Fruit fly (Drosophila melanogaster) whole organism, embryonic: ENCODE results near the gene ftz-f1.

Experiments used
- BtbVII ChIP-seq: fragments of 200-800 bp; sonication (Bioruptor generic); optimal IDR thresholded peaks from 3 replicates; lab custom pipeline; 2017; ENCODE audit warnings: missing biosample characterization, mild to moderate bottlenecking, missing genetic modification characterization
- CG10431 ChIP-seq: fragments of 200-800 bp; sonication (Bioruptor generic); optimal IDR thresholded peaks from 3 replicates; lab custom pipeline; 2018; ENCODE audit warnings: missing biosample characterization, mild to moderate bottlenecking, missing genetic modification characterization
- CG10543 ChIP-seq: fragments of 200-800 bp; sonication (Bioruptor generic); optimal IDR thresholded peaks from 3 replicates; lab custom pipeline; 2017; ENCODE audit warnings: missing biosample characterization, mild to moderate bottlenecking, missing genetic modification characterization, moderate library complexity
- CG12071 ChIP-seq: fragments of 200-800 bp; sonication (Bioruptor generic); optimal IDR thresholded peaks from 3 replicates; lab custom pipeline; 2018; ENCODE audit warnings: missing biosample characterization, mild to moderate bottlenecking, missing genetic modification characterization
- CG14050 ChIP-seq: fragments of 200-800 bp; sonication (Bioruptor generic); IDR thresholded peaks from 3 replicates; pipeline ENCODE4 v1.3.6; 2022; ENCODE audit warnings: missing biosample characterization, missing genetic modification characterization
- CG1602 ChIP-seq: fragments of 200-800 bp; sonication (Bioruptor generic); optimal IDR thresholded peaks from 3 replicates; lab custom pipeline; 2016; ENCODE audit warnings: missing biosample characterization, missing genetic modification characterization
- CG17328 ChIP-seq: fragments of 200-800 bp; sonication (Bioruptor generic); IDR thresholded peaks from 2 replicates; pipeline ENCODE4 v1.3.6; 2022; ENCODE audit warnings: missing biosample characterization, missing genetic modification characterization
- CG18011 ChIP-seq: fragments of 200-800 bp; sonication (Bioruptor generic); optimal IDR thresholded peaks from 2 replicates; lab custom pipeline; 2017; ENCODE audit warnings: missing biosample characterization, missing genetic modification characterization, mild to moderate bottlenecking, moderate library complexity, missing genotype
- CG1832 ChIP-seq: fragments of 200-800 bp; sonication (Bioruptor generic); optimal IDR thresholded peaks from 2 replicates; lab custom pipeline; 2017; ENCODE audit warnings: missing biosample characterization, mild to moderate bottlenecking, missing genetic modification characterization, inconsistent platforms
- CG34422 ChIP-seq: fragments of 200-800 bp; sonication (Bioruptor generic); IDR thresholded peaks from 3 replicates; pipeline ENCODE4 v1.3.6; 2022; ENCODE audit warnings: missing biosample characterization, missing genetic modification characterization
- CG5180 ChIP-seq: fragments of 200-800 bp; sonication (Bioruptor generic); optimal IDR thresholded peaks from 3 replicates; lab custom pipeline; 2017; ENCODE audit warnings: missing biosample characterization, missing genetic modification characterization, mild to moderate bottlenecking, moderate library complexity, missing genetic modification reagents
- CG7987 ChIP-seq: fragments of 200-800 bp; sonication (Bioruptor generic); optimal IDR thresholded peaks from 2 replicates; lab custom pipeline; 2018; ENCODE audit warnings: missing biosample characterization, mild to moderate bottlenecking, missing genetic modification characterization, moderate library complexity
- CG8089 ChIP-seq: fragments of 200-800 bp; sonication (Bioruptor generic); optimal IDR thresholded peaks from 3 replicates; lab custom pipeline; 2016; ENCODE audit warnings: missing biosample characterization, missing genetic modification characterization
- CG8944 ChIP-seq: fragments of 200-800 bp; sonication (Bioruptor generic); optimal IDR thresholded peaks from 3 replicates; lab custom pipeline; 2016; ENCODE audit warnings: missing biosample characterization, missing genetic modification characterization
- CG9727 ChIP-seq: fragments of 200-800 bp; sonication (Bioruptor generic); optimal IDR thresholded peaks from 3 replicates; lab custom pipeline; 2017; ENCODE audit warnings: missing biosample characterization, mild to moderate bottlenecking, missing genetic modification characterization
- E2f2 ChIP-seq: fragments of 200-800 bp; sonication (Bioruptor generic); IDR thresholded peaks from 2 replicates; pipeline ENCODE4 v1.3.6; 2022; ENCODE audit warnings: missing biosample characterization, missing genetic modification characterization
- Eip74EF ChIP-seq, 2 experiments: fragments of 200-800 bp in 1 of 2; fragments of >200 bp in 1 of 2; sonication (Bioruptor generic) in 1 of 2; optimal IDR thresholded peaks; 2 replicates each; lab custom pipeline; 2017 to 2019; ENCODE audit warnings: missing biosample characterization in 2 of 2, missing genetic modification characterization in 2 of 2, mild to moderate bottlenecking in 1 of 2, moderate library complexity in 1 of 2
- Gsc ChIP-seq: fragments of 200-800 bp; sonication (Bioruptor generic); IDR thresholded peaks from 2 replicates; pipeline ENCODE4 v1.3.6; 2022; ENCODE audit warnings: missing biosample characterization, missing genetic modification characterization
- H15 ChIP-seq: fragments of 200-800 bp; sonication (Bioruptor generic); IDR thresholded peaks from 3 replicates; pipeline ENCODE4 v1.3.6; 2022; ENCODE audit warnings: missing biosample characterization, missing genetic modification characterization
- Hr3 ChIP-seq: fragments of 200-800 bp; sonication (Bioruptor generic); optimal IDR thresholded peaks from 3 replicates; lab custom pipeline; 2016; ENCODE audit warnings: missing biosample characterization, missing genetic modification characterization
- Hr78 ChIP-seq, 2 experiments: fragments of 200-800 bp in 1 of 2; fragments of >200 bp in 1 of 2; sonication (Bioruptor generic) in 1 of 2; optimal IDR thresholded peaks; 2 replicates each; lab custom pipeline; 2017 to 2019; ENCODE audit warnings: missing biosample characterization in 2 of 2, missing genetic modification characterization in 2 of 2, mild to moderate bottlenecking in 1 of 2, moderate library complexity in 1 of 2
- Hsf ChIP-seq: fragments of 200-800 bp; sonication (Bioruptor generic); optimal IDR thresholded peaks from 3 replicates; lab custom pipeline; 2016; ENCODE audit warnings: missing biosample characterization, missing genetic modification characterization
- Lpt ChIP-seq: fragments of >200 bp; optimal IDR thresholded peaks from 2 replicates; lab custom pipeline; 2018; ENCODE audit warnings: missing biosample characterization, missing genetic modification characterization
- Ravus ChIP-seq: fragments of 200-800 bp; sonication (Bioruptor generic); IDR thresholded peaks from 2 replicates; pipeline ENCODE4 v1.3.6; 2022; ENCODE audit warnings: missing biosample characterization, missing genetic modification characterization
- bowl ChIP-seq: fragments of 200-800 bp; sonication (Bioruptor generic); IDR thresholded peaks from 2 replicates; pipeline ENCODE4 v1.3.6; 2022; ENCODE audit warnings: missing biosample characterization, missing genetic modification characterization
- br ChIP-seq: fragments of >200 bp; optimal IDR thresholded peaks from 2 replicates; lab custom pipeline; 2017
- caup ChIP-seq: fragments of 200-800 bp; sonication (Bioruptor generic); optimal IDR thresholded peaks from 3 replicates; lab custom pipeline; 2017; ENCODE audit warnings: missing biosample characterization, mild to moderate bottlenecking, missing genetic modification characterization, moderate library complexity; ENCODE audit not compliant: severe bottlenecking
- cg ChIP-seq: fragments of 200-800 bp; sonication (Bioruptor generic); optimal IDR thresholded peaks from 3 replicates; lab custom pipeline; 2019; ENCODE audit warnings: missing biosample characterization, mild to moderate bottlenecking, missing genetic modification characterization, moderate library complexity
- chinmo ChIP-seq: fragments of 200-800 bp; sonication (Bioruptor generic); IDR thresholded peaks from 4 replicates; pipeline ENCODE4 v1.3.6; 2022; ENCODE audit warnings: missing biosample characterization, missing genetic modification characterization; ENCODE audit not compliant: partially characterized antibody
- dm ChIP-seq: fragments of 200-800 bp; sonication (Bioruptor generic); optimal IDR thresholded peaks from 3 replicates; lab custom pipeline; 2016; ENCODE audit warnings: missing biosample characterization, missing genetic modification characterization
- fd64A ChIP-seq: fragments of 200-800 bp; sonication (Bioruptor generic); optimal IDR thresholded peaks from 3 replicates; lab custom pipeline; 2018; ENCODE audit warnings: missing biosample characterization, mild to moderate bottlenecking, missing genetic modification characterization
- hkb ChIP-seq, 2 experiments: fragments of 200-800 bp in 1 of 2; fragments of >200 bp in 1 of 2; sonication (Bioruptor generic) in 1 of 2; IDR thresholded peaks in 1 of 2; optimal IDR thresholded peaks in 1 of 2; 2 replicates each; pipeline versions ENCODE4 v1.3.6 to Lab custom; 2017 to 2022; ENCODE audit warnings: missing biosample characterization in 1 of 2, missing genetic modification characterization in 1 of 2
- lab ChIP-seq: fragments of 200-800 bp; sonication (Bioruptor generic); optimal IDR thresholded peaks from 3 replicates; lab custom pipeline; 2017; ENCODE audit warnings: missing biosample characterization, missing genetic modification characterization, mild to moderate bottlenecking, moderate library complexity, missing genetic modification reagents
- nom ChIP-seq: fragments of 200-800 bp; sonication (Bioruptor generic); optimal IDR thresholded peaks from 2 replicates; lab custom pipeline; 2017; ENCODE audit warnings: missing biosample characterization, missing genetic modification characterization, mild to moderate bottlenecking, moderate library complexity, missing genetic modification reagents
- pan ChIP-seq, 4 experiments: fragments of >200 bp in 3 of 4; fragments of 200-800 bp in 1 of 4; sonication (Bioruptor generic) in 1 of 4; optimal IDR thresholded peaks in 3 of 4; IDR thresholded peaks in 1 of 4; 2 replicates each; pipeline versions ENCODE4 v1.3.6 to Lab custom; 2017 to 2022; ENCODE audit warnings: missing biosample characterization in 2 of 4, missing genetic modification characterization in 2 of 4, mixed read lengths in 1 of 4
- prd ChIP-seq, 3 experiments: fragments of >200 bp in 2 of 3; fragments of 200-800 bp in 1 of 3; sonication (Bioruptor generic) in 1 of 3; optimal IDR thresholded peaks in 2 of 3; IDR thresholded peaks in 1 of 3; 2 replicates in 2 of 3; 3 replicates in 1 of 3; pipeline versions ENCODE4 v1.3.6 to Lab custom; 2017 to 2022; ENCODE audit warnings: missing biosample characterization in 1 of 3, missing genetic modification characterization in 1 of 3
- rib ChIP-seq: fragments of 200-800 bp; sonication (Bioruptor generic); IDR thresholded peaks from 2 replicates; pipeline ENCODE4 v1.3.6; 2022; ENCODE audit warnings: missing biosample characterization, missing genetic modification characterization
- sd ChIP-seq: fragments of 200-800 bp; sonication (Bioruptor generic); optimal IDR thresholded peaks from 3 replicates; lab custom pipeline; 2018; ENCODE audit warnings: missing biosample characterization, mild to moderate bottlenecking, missing genetic modification characterization, moderate library complexity
- seq ChIP-seq: fragments of 200-800 bp; sonication (Bioruptor generic); IDR thresholded peaks from 2 replicates; pipeline ENCODE4 v1.3.6; 2022; ENCODE audit warnings: missing biosample characterization, missing genetic modification characterization
- sr ChIP-seq: fragments of 200-800 bp; sonication (Bioruptor generic); IDR thresholded peaks from 3 replicates; pipeline ENCODE4 v1.3.6; 2022; ENCODE audit warnings: missing biosample characterization, missing genetic modification characterization
- tap ChIP-seq: fragments of 200-800 bp; optimal IDR thresholded peaks from 3 replicates; lab custom pipeline; 2019; ENCODE audit warnings: missing biosample characterization, mild to moderate bottlenecking, missing genetic modification characterization, moderate library complexity
- trem ChIP-seq: fragments of 200-800 bp; optimal IDR thresholded peaks from 3 replicates; lab custom pipeline; 2019; ENCODE audit warnings: missing biosample characterization, mild to moderate bottlenecking, missing genetic modification characterization, moderate library complexity
- z ChIP-seq: fragments of 200-800 bp; sonication (Bioruptor generic); IDR thresholded peaks from 3 replicates; pipeline ENCODE4 v1.3.6; 2022; ENCODE audit warnings: missing biosample characterization, missing genetic modification characterization
- zen2 ChIP-seq: fragments of 200-800 bp; sonication (Bioruptor generic); IDR thresholded peaks from 3 replicates; pipeline ENCODE4 v1.3.6; 2022; ENCODE audit warnings: missing biosample characterization, missing genetic modification characterization; ENCODE audit not compliant: partially characterized antibody

ftz-f1 gene

DNA sequence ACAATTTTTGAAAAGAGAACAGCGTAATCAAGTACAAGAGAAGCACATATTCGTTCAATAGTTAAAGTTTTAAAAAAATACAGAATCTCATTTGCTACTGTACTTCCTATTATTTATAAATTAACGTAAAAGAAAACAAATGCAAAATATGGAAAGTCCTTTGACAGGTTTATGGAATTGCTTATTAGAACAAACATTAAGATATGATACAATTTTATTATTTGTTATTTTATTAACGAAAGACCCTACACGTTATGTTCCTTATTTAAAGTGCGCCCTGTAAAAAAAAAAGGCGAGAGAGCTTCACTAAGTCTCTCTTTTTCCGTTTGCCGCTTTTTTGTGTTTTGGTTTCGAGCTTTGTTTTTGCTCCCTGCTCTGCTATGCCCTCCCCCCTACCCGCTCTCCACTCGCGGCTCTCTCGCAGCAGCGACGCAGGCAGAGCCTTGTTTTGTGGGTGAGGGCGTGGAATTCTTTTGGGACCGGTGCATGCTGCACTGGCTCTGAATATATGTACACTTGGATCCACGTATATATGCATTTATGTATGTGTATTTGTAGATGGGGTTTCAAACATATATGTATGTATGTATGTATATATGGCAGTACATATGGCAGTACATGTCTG lies 40.6 kb downstream of the ftz-f1 start (continued):
- TF ChIP-seq CG5180 (GFP tag; lab: Kevin White, UChicago) (no peak), E2f2 (GFP tag; lab: Robert Waterston, UW) (peak; percentile 26; the same call in 1 of the 2 replicates), pan (optimal IDR thresholded peaks at IDR 0.05; lab: Kevin White, UChicago) (no peak), pan (GFP tag; optimal IDR thresholded peaks at IDR 0.05 in 1 of 2, IDR thresholded peaks at IDR 0.05 in 1 of 2) (peak in 1 of 2 experiments; percentile 8), H15 (0 out of 3 replicates have a peak, but pooled peaks have one; percentile 14), br (no peak), cg (GFP tag; lab: Kevin White, UChicago) (peak; percentile 47), nom (GFP tag; lab: Kevin White, UChicago) (peak; percentile 44), Lpt (no peak), CG8944 (GFP tag; lab: Kevin White, UChicago) (no peak), z (GFP tag; lab: Robert Waterston, UW) (0 out of 3 replicates have a peak, but pooled peaks have one; percentile 53), caup (GFP tag; lab: Kevin White, UChicago) (no peak), chinmo (GFP tag; lab: Robert Waterston, UW) (peak; percentile 84; the same call in 2 of the 4 replicates), CG18011 (GFP tag; lab: Kevin White, UChicago) (no peak)

DNA sequence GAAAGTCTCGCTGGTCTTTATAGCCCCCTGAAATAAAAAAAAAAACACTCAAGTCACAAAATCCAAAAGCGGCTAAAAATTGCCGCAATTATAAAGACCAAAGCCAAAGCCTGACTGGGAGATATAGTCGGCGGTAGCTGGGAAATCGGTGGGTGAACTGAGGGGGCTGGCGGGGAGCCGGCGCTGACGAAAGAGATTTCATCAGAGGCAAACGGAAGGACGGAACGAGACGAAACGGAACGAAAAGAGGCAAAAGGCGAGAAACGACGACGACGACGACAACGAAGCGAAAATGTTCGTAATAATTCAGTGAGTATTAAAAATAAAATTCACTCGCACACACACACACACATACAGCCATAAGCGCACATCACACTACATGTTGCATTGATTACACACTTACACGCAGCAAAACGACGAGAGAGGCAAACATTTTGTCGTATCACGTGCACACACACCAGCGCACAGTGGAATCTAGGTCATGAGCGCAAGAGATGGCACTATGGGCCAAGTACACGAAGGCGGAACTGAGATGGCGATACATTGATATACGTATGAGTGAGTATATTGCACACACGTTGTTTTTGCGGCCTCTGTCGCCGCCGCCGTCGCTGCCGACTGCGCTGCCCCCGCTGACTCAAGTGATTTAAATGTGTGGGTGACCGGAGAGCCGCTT lies 42.1 kb downstream of the ftz-f1 start:
- TF ChIP-seq BtbVII: peak; percentile 64
- no peak for TF ChIP-seq Ravus (GFP tag; lab: Robert Waterston, UW)
- no peak; the same call in 1 of the 2 replicates for TF ChIP-seq seq (GFP tag; lab: Robert Waterston, UW)
- peak; percentile 100 for TF ChIP-seq sd (tag; lab: Kevin White, UChicago)
- TF ChIP-seq CG17328 (GFP tag; lab: Robert Waterston, UW): peak; percentile 48; the same call in 1 of the 2 replicates
- TF ChIP-seq CG9727: peak; percentile 22
- no peak for TF ChIP-seq prd (optimal IDR thresholded peaks at IDR 0.05; lab: Kevin White, UChicago)
- TF ChIP-seq prd (GFP tag; IDR thresholded peaks at IDR 0.05; lab: Robert Waterston, UW): 0 out of 3 replicates have a peak, but pooled peaks have one; percentile 12
- 0 out of 3 replicates have a peak, but pooled peaks have one; percentile 60 for TF ChIP-seq zen2 (GFP tag; lab: Robert Waterston, UW)
- TF ChIP-seq Eip74EF (GFP tag; optimal IDR thresholded peaks at IDR 0.05; lab: Kevin White, UChicago): peak; percentile 55 to 94
- TF ChIP-seq CG34422 (GFP tag; lab: Robert Waterston, UW): peak; percentile 62; the same call in 1 of the 3 replicates
- TF ChIP-seq CG14050 (GFP tag; lab: Robert Waterston, UW): no peak
- no peak for TF ChIP-seq hkb (optimal IDR thresholded peaks at IDR 0.05; lab: Kevin White, UChicago)
- TF ChIP-seq hkb (GFP tag; IDR thresholded peaks at IDR 0.05; lab: Robert Waterston, UW): peak; percentile 7
- TF ChIP-seq CG8089 (GFP tag; lab: Kevin White, UChicago): no peak
- TF ChIP-seq lab (GFP tag; lab: Kevin White, UChicago): peak; percentile 1
- peak; percentile 29; the same call in 1 of the 2 replicates for TF ChIP-seq bowl (GFP tag; lab: Robert Waterston, UW)
- peak; percentile 90 for TF ChIP-seq CG7987 (GFP tag; lab: Kevin White, UChicago)
- TF ChIP-seq tap: no peak
- TF ChIP-seq rib (GFP tag; lab: Robert Waterston, UW): peak; percentile 90; the same call in 1 of the 2 replicates
- peak; percentile 36 for TF ChIP-seq dm (GFP tag; lab: Kevin White, UChicago)
- peak; percentile 24; the same call in 1 of the 2 replicates for TF ChIP-seq E2f2 (GFP tag; lab: Robert Waterston, UW)
- TF ChIP-seq Hr78 (GFP tag; optimal IDR thresholded peaks at IDR 0.05; lab: Kevin White, UChicago): peak in 1 of 2 experiments; percentile 52
- peak; percentile 98 for TF ChIP-seq Hr3 (GFP tag; lab: Kevin White, UChicago)
- peak; percentile 76 for TF ChIP-seq CG10543
- peak; percentile 68; the same call in 2 of the 3 replicates for TF ChIP-seq sr
- peak; percentile 20 for TF ChIP-seq CG12071 (GFP tag; lab: Kevin White, UChicago)
- TF ChIP-seq CG10431: no peak
- TF ChIP-seq fd64A: peak; percentile 64
- TF ChIP-seq trem: no peak
- no peak for TF ChIP-seq Hsf (GFP tag; lab: Kevin White, UChicago)
- peak; percentile 78 for TF ChIP-seq CG1832
- TF ChIP-seq Gsc: no peak
- TF ChIP-seq CG1602 (GFP tag; lab: Kevin White, UChicago): no peak
